Worm (Caenorhabditis elegans): Measurements from ENCODE around the gene T01C8.3.

- no peak for TF ChIP-seq zip-5 (tag; optimal IDR thresholded peaks at IDR 0.05)
- TF ChIP-seq nhr-232 (tag; optimal IDR thresholded peaks at IDR 0.05) = no peak
- no peak for TF ChIP-seq odd-2 (tag; optimal IDR thresholded peaks at IDR 0.05)
- no peak for TF ChIP-seq ceh-45 (GFP tag; IDR thresholded peaks at IDR 0.05)
- no peak for TF ChIP-seq ceh-19 (GFP tag; optimal IDR thresholded peaks at IDR 0.05)
- TF ChIP-seq nfya-1 (tag; optimal IDR thresholded peaks at IDR 0.05) = no peak
- TF ChIP-seq nhr-11 (tag; optimal IDR thresholded peaks at IDR 0.05) = no peak
- TF ChIP-seq ceh-22 (tag; optimal IDR thresholded peaks at IDR 0.05) = no peak
- no peak for TF ChIP-seq ceh-18 (tag; optimal IDR thresholded peaks at IDR 0.05)
Observed at ce11 chrX:16815508-16815907, 32.5 kb upstream of the T01C8.3 start.

All from whole organism, late embryonic.